Fruit fly (Drosophila melanogaster) whole organism, embryonic: ENCODE measurements around the gene CG44001.
A peak's percentile ranks its signal among the peaks of the same experiment; 100 is the strongest.

Source experiments
- Asciz ChIP-seq: fragments of 200-800 bp; sonication (Bioruptor generic); optimal IDR thresholded peaks from 2 replicates; lab custom pipeline; 2017; ENCODE audit warnings: missing biosample characterization, mild to moderate bottlenecking, missing genetic modification characterization, missing genetic modification reagents
- Atf3 ChIP-seq: fragments of 200-800 bp; sonication (Bioruptor generic); optimal IDR thresholded peaks from 3 replicates; lab custom pipeline; 2016; ENCODE audit warnings: missing biosample characterization, missing genetic modification characterization
- CG10654 ChIP-seq: fragments of 200-800 bp; sonication (Bioruptor generic); optimal IDR thresholded peaks from 2 replicates; lab custom pipeline; 2016; ENCODE audit warnings: missing biosample characterization, missing genetic modification characterization
- CG11085 ChIP-seq: fragments of 200-800 bp; sonication (Bioruptor generic); IDR thresholded peaks from 2 replicates; pipeline ENCODE4 v1.3.6; 2022; ENCODE audit warnings: missing biosample characterization, missing genetic modification characterization
- CG11247 ChIP-seq: fragments of 200-800 bp; sonication (Bioruptor generic); IDR thresholded peaks from 2 replicates; pipeline ENCODE4 v1.3.6; 2022; ENCODE audit warnings: missing biosample characterization, missing genetic modification characterization
- CG11456 ChIP-seq: fragments of 200-800 bp; sonication (Bioruptor generic); IDR thresholded peaks from 3 replicates; pipeline ENCODE4 v1.3.6; 2022; ENCODE audit warnings: missing biosample characterization, missing genetic modification characterization
- CG11695 ChIP-seq: fragments of 200-800 bp; sonication (Bioruptor generic); IDR thresholded peaks from 3 replicates; pipeline ENCODE4 v1.3.6; 2022; ENCODE audit warnings: missing biosample characterization, missing genetic modification characterization
- CG12659 ChIP-seq: fragments of 200-800 bp; sonication (Bioruptor generic); optimal IDR thresholded peaks from 3 replicates; lab custom pipeline; 2017; ENCODE audit warnings: mild to moderate bottlenecking, missing biosample characterization, missing genetic modification reagents, missing genetic modification characterization
- CG13123 ChIP-seq: fragments of 200-800 bp; sonication (Bioruptor generic); optimal IDR thresholded peaks from 2 replicates; lab custom pipeline; 2016; ENCODE audit warnings: missing biosample characterization, missing genetic modification characterization
- CG13287 ChIP-seq: fragments of 200-800 bp; sonication (Bioruptor generic); IDR thresholded peaks from 2 replicates; pipeline ENCODE4 v1.3.6; 2022; ENCODE audit warnings: missing biosample characterization, missing genetic modification characterization; ENCODE audit not compliant: partially characterized antibody
- CG14667 ChIP-seq: fragments of 200-800 bp; sonication (Bioruptor generic); IDR thresholded peaks from 2 replicates; pipeline ENCODE4 v1.3.6; 2022; ENCODE audit warnings: missing biosample characterization, missing genetic modification characterization
- CG15696 ChIP-seq: fragments of 200-800 bp; sonication (Bioruptor generic); optimal IDR thresholded peaks from 2 replicates; lab custom pipeline; 2019; ENCODE audit warnings: missing biosample characterization, mild to moderate bottlenecking, missing genetic modification characterization, moderate library complexity
- CG1602 ChIP-seq: fragments of 200-800 bp; sonication (Bioruptor generic); optimal IDR thresholded peaks from 3 replicates; lab custom pipeline; 2016; ENCODE audit warnings: missing biosample characterization, missing genetic modification characterization
- CG18476 ChIP-seq: fragments of 200-800 bp; sonication (Bioruptor generic); optimal IDR thresholded peaks from 2 replicates; lab custom pipeline; 2016; ENCODE audit warnings: missing biosample characterization, mild to moderate bottlenecking, missing genetic modification characterization
- CG2120 ChIP-seq: fragments of 200-800 bp; sonication (Bioruptor generic); optimal IDR thresholded peaks from 3 replicates; lab custom pipeline; 2016; ENCODE audit warnings: missing biosample characterization, missing genetic modification characterization
- CG2129 ChIP-seq: fragments of 200-800 bp; sonication (Bioruptor generic); IDR thresholded peaks from 2 replicates; pipeline ENCODE4 v1.3.6; 2022; ENCODE audit warnings: missing biosample characterization, missing genetic modification characterization; ENCODE audit not compliant: partially characterized antibody
- CG2678 ChIP-seq: fragments of 200-800 bp; sonication (Bioruptor generic); optimal IDR thresholded peaks from 3 replicates; lab custom pipeline; 2019; ENCODE audit warnings: missing biosample characterization, mild to moderate bottlenecking, missing genetic modification characterization, moderate library complexity
- CG31388 ChIP-seq: fragments of 200-800 bp; sonication (Bioruptor generic); optimal IDR thresholded peaks from 2 replicates; lab custom pipeline; 2016; ENCODE audit warnings: missing biosample characterization, missing genetic modification characterization
- CG3281 ChIP-seq: fragments of 200-800 bp; sonication (Bioruptor generic); optimal IDR thresholded peaks from 3 replicates; lab custom pipeline; 2017; ENCODE audit warnings: missing biosample characterization, mild to moderate bottlenecking, missing genetic modification characterization
- CG3847 ChIP-seq: fragments of 200-800 bp; sonication (Bioruptor generic); IDR thresholded peaks from 2 replicates; pipeline ENCODE4 v1.3.6; 2022; ENCODE audit warnings: missing biosample characterization, missing genetic modification characterization
- CG4404 ChIP-seq: fragments of 200-800 bp; sonication (Bioruptor generic); IDR thresholded peaks from 2 replicates; pipeline ENCODE4 v1.3.6; 2022; ENCODE audit warnings: missing biosample characterization, missing genetic modification characterization
- CG4820 ChIP-seq: fragments of 200-800 bp; sonication (Bioruptor generic); optimal IDR thresholded peaks from 3 replicates; lab custom pipeline; 2016; ENCODE audit warnings: missing biosample characterization, missing genetic modification characterization
- CG5245 ChIP-seq: fragments of 200-800 bp; sonication (Bioruptor generic); optimal IDR thresholded peaks from 3 replicates; lab custom pipeline; 2016; ENCODE audit warnings: missing biosample characterization, missing genetic modification characterization
- CG6254 ChIP-seq: fragments of 200-800 bp; sonication (Bioruptor generic); optimal IDR thresholded peaks from 3 replicates; lab custom pipeline; 2017; ENCODE audit warnings: mild to moderate bottlenecking, missing biosample characterization, missing genetic modification reagents, missing genetic modification characterization
- CG6272 ChIP-seq: fragments of 200-800 bp; sonication (Bioruptor generic); IDR thresholded peaks from 2 replicates; pipeline ENCODE4 v1.3.6; 2022; ENCODE audit warnings: missing biosample characterization, missing genetic modification characterization
- CG8281 ChIP-seq: fragments of 200-800 bp; sonication (Bioruptor generic); optimal IDR thresholded peaks from 2 replicates; lab custom pipeline; 2018; ENCODE audit warnings: missing biosample characterization, mild to moderate bottlenecking, missing genetic modification characterization, moderate library complexity
- CG9609 ChIP-seq: fragments of 200-800 bp; sonication (Bioruptor generic); optimal IDR thresholded peaks from 3 replicates; lab custom pipeline; 2016; ENCODE audit warnings: missing biosample characterization, missing genetic modification characterization
- D19B ChIP-seq: fragments of 200-800 bp; sonication (Bioruptor generic); optimal IDR thresholded peaks from 2 replicates; lab custom pipeline; 2017; ENCODE audit warnings: missing biosample characterization, mild to moderate bottlenecking, missing genetic modification characterization
- Doc3 ChIP-seq: fragments of 200-800 bp; sonication (Bioruptor generic); IDR thresholded peaks from 3 replicates; pipeline ENCODE4 v1.3.6; 2022; ENCODE audit warnings: missing biosample characterization, missing genetic modification characterization; ENCODE audit not compliant: partially characterized antibody
- GATAe ChIP-seq: fragments of 200-800 bp; sonication (Bioruptor generic); conservative IDR thresholded peaks from 2 replicates; pipeline ENCODE4 v1.3.6; 2022; ENCODE audit warnings: missing biosample characterization, missing genetic modification characterization
- HLHmδ ChIP-seq: fragments of 200-800 bp; sonication (Bioruptor generic); optimal IDR thresholded peaks from 2 replicates; lab custom pipeline; 2018; ENCODE audit warnings: missing biosample characterization, mild to moderate bottlenecking, missing genetic modification characterization, moderate library complexity
- Max ChIP-seq: fragments of 200-800 bp; sonication (Bioruptor generic); optimal IDR thresholded peaks from 2 replicates; lab custom pipeline; 2016; ENCODE audit warnings: missing biosample characterization, mild to moderate bottlenecking, missing genetic modification characterization
- NFAT ChIP-seq: fragments of 200-800 bp; sonication (Bioruptor generic); IDR thresholded peaks from 2 replicates; pipeline ENCODE4 v1.3.6; 2022; ENCODE audit warnings: missing biosample characterization, missing genetic modification characterization
- Nf-YA ChIP-seq: fragments of 200-800 bp; sonication (Bioruptor generic); IDR thresholded peaks from 2 replicates; pipeline ENCODE4 v1.3.6; 2022; ENCODE audit warnings: missing biosample characterization, missing genetic modification characterization
- Optix ChIP-seq: fragments of 200-800 bp; sonication (Bioruptor generic); IDR thresholded peaks from 3 replicates; pipeline ENCODE4 v1.3.6; 2022; ENCODE audit warnings: missing biosample characterization, missing genetic modification characterization
- Pdp1 ChIP-seq, 2 experiments: fragments of 200-800 bp; sonication (Bioruptor generic); optimal IDR thresholded peaks; 3 replicates each; lab custom pipeline; 2016; ENCODE audit warnings: missing biosample characterization in 2 of 2, missing genetic modification characterization in 2 of 2, mild to moderate bottlenecking in 1 of 2, moderate library complexity in 1 of 2
- Ravus ChIP-seq: fragments of 200-800 bp; sonication (Bioruptor generic); IDR thresholded peaks from 2 replicates; pipeline ENCODE4 v1.3.6; 2022; ENCODE audit warnings: missing biosample characterization, missing genetic modification characterization
- Side ChIP-seq: fragments of 200-800 bp; sonication (Bioruptor generic); optimal IDR thresholded peaks from 2 replicates; lab custom pipeline; 2016; ENCODE audit warnings: missing biosample characterization, missing genetic modification characterization
- btn ChIP-seq: fragments of 200-800 bp; sonication (Bioruptor generic); optimal IDR thresholded peaks from 2 replicates; lab custom pipeline; 2016; ENCODE audit warnings: missing biosample characterization, missing genetic modification characterization
- esg ChIP-seq: fragments of 200-800 bp; sonication (Bioruptor generic); conservative IDR thresholded peaks from 2 replicates; pipeline ENCODE4 v1.3.6; 2022; ENCODE audit warnings: missing biosample characterization, missing genetic modification characterization
- gcm2 ChIP-seq: fragments of 200-800 bp; sonication (Bioruptor generic); optimal IDR thresholded peaks from 2 replicates; lab custom pipeline; 2016; ENCODE audit warnings: missing biosample characterization, missing genetic modification characterization
- jing ChIP-seq: fragments of 200-800 bp; sonication (Bioruptor generic); optimal IDR thresholded peaks from 2 replicates; lab custom pipeline; 2018; ENCODE audit warnings: missing biosample characterization, mild to moderate bottlenecking, missing genetic modification characterization
- lab ChIP-seq: fragments of 200-800 bp; sonication (Bioruptor generic); optimal IDR thresholded peaks from 3 replicates; lab custom pipeline; 2017; ENCODE audit warnings: missing biosample characterization, missing genetic modification characterization, mild to moderate bottlenecking, moderate library complexity, missing genetic modification reagents
- maf-S ChIP-seq: fragments of 200-800 bp; sonication (Bioruptor generic); optimal IDR thresholded peaks from 2 replicates; lab custom pipeline; 2016; ENCODE audit warnings: missing biosample characterization, missing genetic modification characterization
- mam ChIP-seq: fragments of 200-800 bp; sonication (Bioruptor generic); optimal IDR thresholded peaks from 3 replicates; lab custom pipeline; 2016; ENCODE audit warnings: missing biosample characterization, missing genetic modification characterization
- pho ChIP-seq: fragments of 200-800 bp; sonication (Bioruptor generic); optimal IDR thresholded peaks from 2 replicates; lab custom pipeline; 2016; ENCODE audit warnings: missing biosample characterization, missing genetic modification characterization
- sens ChIP-seq: fragments of 200-800 bp; sonication (Bioruptor generic); peaks from one replicate; lab custom pipeline; 2016; ENCODE audit warnings: missing biosample characterization, missing genetic modification characterization
- sisA ChIP-seq: fragments of 200-800 bp; sonication (Bioruptor generic); IDR thresholded peaks from 2 replicates; pipeline ENCODE4 v1.3.6; 2022; ENCODE audit warnings: missing biosample characterization, missing genetic modification characterization
- slbo ChIP-seq: fragments of 200-800 bp; sonication (Bioruptor generic); IDR thresholded peaks from 2 replicates; pipeline ENCODE4 v1.3.6; 2022; ENCODE audit warnings: missing biosample characterization, missing genetic modification characterization
- stwl ChIP-seq: fragments of 200-800 bp; sonication (Bioruptor generic); optimal IDR thresholded peaks from 3 replicates; lab custom pipeline; 2018; ENCODE audit warnings: missing biosample characterization, mild to moderate bottlenecking, missing genetic modification characterization, moderate library complexity
- vfl ChIP-seq: fragments of 200-800 bp; sonication (Bioruptor generic); optimal IDR thresholded peaks from 2 replicates; lab custom pipeline; 2016; ENCODE audit warnings: missing biosample characterization, missing genetic modification characterization
- zen2 ChIP-seq: fragments of 200-800 bp; sonication (Bioruptor generic); IDR thresholded peaks from 3 replicates; pipeline ENCODE4 v1.3.6; 2022; ENCODE audit warnings: missing biosample characterization, missing genetic modification characterization; ENCODE audit not compliant: partially characterized antibody

The CG44001 gene

dm6 chr2L:5007256-5007655 is 35.8 kb upstream of the CG44001 start:
- TF ChIP-seq Max (GFP tag; lab: Kevin White, UChicago) (no peak), CG8281 (no peak), CG18476 (GFP tag; lab: Kevin White, UChicago) (no peak), Nf-YA (GFP tag; lab: Robert Waterston, UW) (no peak), CG3281 (GFP tag; lab: Kevin White, UChicago) (peak; percentile 20), CG15696 (no peak), CG1602 (GFP tag; lab: Kevin White, UChicago) (no peak), vfl (GFP tag; lab: Kevin White, UChicago) (no peak), CG3847 (GFP tag; lab: Robert Waterston, UW) (no peak), maf-S (GFP tag; lab: Kevin White, UChicago) (no peak), zen2 (GFP tag; lab: Robert Waterston, UW) (no peak), CG4404 (GFP tag; lab: Robert Waterston, UW) (no peak), NFAT (GFP tag; lab: Robert Waterston, UW) (no peak), CG4820 (GFP tag; lab: Kevin White, UChicago) (no peak), Ravus (no peak), CG5245 (GFP tag; lab: Kevin White, UChicago) (no peak), Doc3 (GFP tag; lab: Robert Waterston, UW) (no peak), CG11085 (GFP tag; lab: Robert Waterston, UW) (no peak), CG11456 (GFP tag; lab: Robert Waterston, UW) (no peak), CG13123 (GFP tag; lab: Kevin White, UChicago) (no peak), CG6272 (GFP tag; lab: Robert Waterston, UW) (no peak), CG2129 (GFP tag; lab: Robert Waterston, UW) (no peak), mam (GFP tag; lab: Kevin White, UChicago) (no peak), Atf3 (no peak), CG9609 (GFP tag; lab: Kevin White, UChicago) (no peak), CG14667 (GFP tag; lab: Robert Waterston, UW) (no peak), D19B (GFP tag; lab: Kevin White, UChicago) (no peak), CG10654 (GFP tag; lab: Kevin White, UChicago) (no peak), slbo (GFP tag; lab: Robert Waterston, UW) (peak; percentile 40; the same call in 1 of the 2 replicates), CG6254 (GFP tag; lab: Kevin White, UChicago) (no peak), CG2678 (peak; percentile 29), HLHmδ (no peak), pho (no peak), CG31388 (no peak), GATAe (no peak), gcm2 (GFP tag; lab: Kevin White, UChicago) (no peak), CG12659 (GFP tag; lab: Kevin White, UChicago) (no peak), Side (GFP tag; lab: Kevin White, UChicago) (no peak), Asciz (no peak), Pdp1 (GFP tag; optimal IDR thresholded peaks at IDR 0.05; lab: Kevin White, UChicago) (peak in 1 of 2 experiments; percentile 43), sisA (GFP tag; lab: Robert Waterston, UW) (no peak), Optix (GFP tag; lab: Robert Waterston, UW) (no peak), btn (no peak), CG11695 (GFP tag; lab: Robert Waterston, UW) (0 out of 3 replicates have a peak, but pooled peaks have one; percentile 18), sens (peak; percentile 17), esg (GFP tag; lab: Robert Waterston, UW) (no peak), lab (peak; percentile 21), CG2120 (peak; percentile 24), CG11247 (no peak), CG13287 (no peak), stwl (no peak), jing (GFP tag; lab: Kevin White, UChicago) (no peak)
